Worm (Caenorhabditis elegans): ENCODE measurements around the gene Y51H4A.937.

Gene Y51H4A.937

DNA sequence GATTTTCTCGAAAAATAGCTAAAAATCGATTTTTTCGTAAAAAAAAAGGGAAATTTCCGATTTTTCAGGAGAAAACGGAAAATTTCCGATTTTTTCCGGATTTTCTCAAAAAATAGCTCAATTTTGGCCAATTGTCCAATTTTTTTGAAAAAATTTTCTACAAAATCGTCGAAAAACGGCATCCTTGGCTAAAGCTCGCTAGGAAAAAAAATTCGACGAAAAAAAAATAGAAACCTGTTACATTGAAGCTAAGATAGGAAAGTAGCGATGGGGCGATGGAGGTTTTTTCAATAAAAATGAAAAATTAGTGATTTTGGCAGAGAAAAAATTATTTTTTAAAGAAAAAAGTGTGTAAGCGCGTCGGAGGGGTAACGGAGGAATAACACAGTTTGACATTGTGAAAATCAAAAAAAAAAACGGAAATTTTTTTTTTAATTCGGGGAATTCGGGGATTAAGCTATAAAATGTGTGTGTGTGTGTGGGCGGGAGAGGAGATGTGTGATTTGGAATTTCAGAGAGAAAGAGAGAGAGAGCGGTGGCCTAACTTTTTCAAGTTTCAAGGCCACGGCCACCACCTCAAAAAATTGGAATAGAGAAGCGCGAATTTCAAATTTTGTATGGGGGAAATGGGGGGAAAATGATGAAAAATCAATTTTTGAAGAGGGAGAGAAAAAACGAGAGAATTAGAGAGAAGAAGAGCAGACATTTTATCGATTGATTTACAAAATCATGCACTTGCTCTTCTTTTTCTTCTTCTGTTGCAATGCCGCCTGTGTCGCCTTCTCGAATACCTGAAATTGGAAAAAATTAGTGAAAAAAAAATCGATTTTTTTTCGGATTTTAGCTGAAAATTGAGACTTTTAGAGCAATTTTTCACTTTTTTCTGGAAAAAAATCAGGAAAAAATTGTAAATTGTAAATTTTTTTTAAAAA, 44.9 kb upstream of the Y51H4A.937 start:
- TF ChIP-seq him-1 (tag; optimal IDR thresholded peaks at IDR 0.05) (no peak), tbp1 (GFP tag; optimal IDR thresholded peaks at IDR 0.05) (peak; percentile 3), ceh-40 (GFP tag; IDR thresholded peaks at IDR 0.05) (no peak), snpc-4 (GFP tag; optimal IDR thresholded peaks at IDR 0.05) (no peak), snpc-4 (tag; optimal IDR thresholded peaks at IDR 0.05) (peak in 1 of 4 experiments; percentile 73), madf-10 (tag; optimal IDR thresholded peaks at IDR 0.05) (no peak), Y56A3A.18 (GFP tag; IDR thresholded peaks at IDR 0.05) (0 out of 2 replicates have a peak, but pooled peaks have one; percentile 20), ekl-4 (GFP tag; IDR thresholded peaks at IDR 0.05) (no peak), attf-6 (GFP tag; IDR thresholded peaks at IDR 0.05) (peak; percentile 55; the same call in 1 of the 2 replicates)

DNA sequence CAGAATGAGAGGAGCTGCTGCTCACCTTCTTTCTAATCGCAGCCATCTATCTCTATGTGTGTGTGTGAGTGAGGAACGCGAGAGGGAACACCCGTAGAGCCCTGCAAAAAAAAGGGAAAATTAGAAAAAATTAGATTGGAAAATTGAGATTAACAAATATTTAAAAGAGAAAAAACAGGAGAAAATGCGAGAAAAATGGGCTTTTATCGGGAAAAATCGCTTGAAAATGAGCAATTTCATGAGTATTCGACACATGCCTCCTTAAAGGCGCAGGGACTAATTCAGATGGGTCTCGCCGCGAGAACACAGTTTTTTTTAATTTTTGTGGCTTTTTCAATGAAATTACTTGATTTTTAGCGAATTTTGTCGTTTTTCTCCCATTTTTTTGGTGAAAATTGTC, 39.6 kb upstream of the Y51H4A.937 start, which contains the start of gene rho-1:
TSS of gene rho-1 (minus strand) at position 101 of the 400 bp plus-strand sequence.
- TF ChIP-seq dpff-1 (tag; optimal IDR thresholded peaks at IDR 0.05) (no peak), nfya-1 (tag; optimal IDR thresholded peaks at IDR 0.05; ENCODE audit: borderline replicate concordance, insufficient read depth) (no peak), snpc-3.4 (tag; optimal IDR thresholded peaks at IDR 0.05) (no peak), aptf-3 (GFP tag; IDR thresholded peaks at IDR 0.05) (no peak), let-526 (GFP tag; IDR thresholded peaks at IDR 0.05) (no peak), F57A8.1 (GFP tag; optimal IDR thresholded peaks at IDR 0.05) (no peak), nhr-27 (tag; optimal IDR thresholded peaks at IDR 0.05) (no peak), mxl-1 (tag; optimal IDR thresholded peaks at IDR 0.05) (no peak), him-1 (tag; optimal IDR thresholded peaks at IDR 0.05) (no peak), Y67H2A.10 (GFP tag; conservative IDR thresholded peaks at IDR 0.05) (no peak), aptf-2 (GFP tag; conservative IDR thresholded peaks at IDR 0.05) (no peak), attf-6 (GFP tag; IDR thresholded peaks at IDR 0.05) (no peak), unc-62 (GFP tag; optimal IDR thresholded peaks at IDR 0.05) (no peak), gei-17 (GFP tag; optimal IDR thresholded peaks at IDR 0.05) (no peak), Y95B8A.8 (GFP tag; IDR thresholded peaks at IDR 0.05) (no peak)

DNA sequence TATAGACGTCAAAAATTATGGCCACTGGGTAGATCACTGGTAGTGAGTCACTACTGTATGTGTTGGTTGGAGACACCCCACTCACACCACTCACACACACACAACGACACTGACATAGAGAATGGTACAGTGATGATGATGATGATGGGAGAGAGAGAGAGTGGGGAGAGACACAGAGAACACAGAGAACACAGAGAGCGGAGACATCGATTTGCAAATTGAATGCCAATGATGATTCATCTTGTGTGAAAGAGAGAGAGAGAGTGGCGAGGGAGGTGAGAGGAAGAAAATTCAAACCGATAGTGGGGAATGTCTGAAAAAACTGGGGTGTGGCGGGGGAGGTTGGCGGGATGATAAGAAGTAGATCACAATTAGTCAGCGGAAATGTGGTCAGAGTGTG, 38.5 kb upstream of the Y51H4A.937 start:
- TF ChIP-seq attf-5 (GFP tag; optimal IDR thresholded peaks at IDR 0.05): peak; percentile 59
- TF ChIP-seq snpc-3.4 (tag; optimal IDR thresholded peaks at IDR 0.05): no peak
- TF ChIP-seq ama-1 (optimal IDR thresholded peaks at IDR 0.05): peak; percentile 15
- TF ChIP-seq ama-1 (GFP tag; optimal IDR thresholded peaks at IDR 0.05): no peak
- no peak for TF ChIP-seq snpc-4 (GFP tag; optimal IDR thresholded peaks at IDR 0.05)
- peak in 2 of 4 experiments; percentile 16 to 25 for TF ChIP-seq snpc-4 (tag; optimal IDR thresholded peaks at IDR 0.05)
- TF ChIP-seq ceh-27 (GFP tag; optimal IDR thresholded peaks at IDR 0.05): peak; percentile 67
- peak; percentile 44; the same call in 1 of the 2 replicates for TF ChIP-seq hmg-1.2 (GFP tag; IDR thresholded peaks at IDR 0.05)
- peak; percentile 72 for TF ChIP-seq nhr-80 (tag; optimal IDR thresholded peaks at IDR 0.05)
- no peak for TF ChIP-seq rpc-1 (optimal IDR thresholded peaks at IDR 0.05)
- no peak for TF ChIP-seq rpc-1 (tag; optimal IDR thresholded peaks at IDR 0.05)
- TF ChIP-seq F22D6.2 (tag; optimal IDR thresholded peaks at IDR 0.05): no peak
- peak; percentile 61 for TF ChIP-seq dox-1 (GFP tag; IDR thresholded peaks at IDR 0.05)
- TF ChIP-seq cebp-2 (GFP tag; IDR thresholded peaks at IDR 0.05): no peak
- peak; percentile 48; the same call in 1 of the 2 replicates for TF ChIP-seq zfh-2 (GFP tag; conservative IDR thresholded peaks at IDR 0.05)
- peak; percentile 37 for TF ChIP-seq unc-62 (GFP tag; optimal IDR thresholded peaks at IDR 0.05)
- TF ChIP-seq ztf-26 (tag; optimal IDR thresholded peaks at IDR 0.05): peak; percentile 69
- peak; percentile 27; the same call in 1 of the 2 replicates for TF ChIP-seq B0336.3 (GFP tag; IDR thresholded peaks at IDR 0.05)
- TF ChIP-seq Y53G8AR.9 (GFP tag; conservative IDR thresholded peaks at IDR 0.05): 0 out of 2 replicates have a peak, but pooled peaks have one; percentile 33
- TF ChIP-seq Y56A3A.18 (GFP tag; IDR thresholded peaks at IDR 0.05): 0 out of 2 replicates have a peak, but pooled peaks have one; percentile 48
- TF ChIP-seq Y67H2A.10 (GFP tag; conservative IDR thresholded peaks at IDR 0.05): no peak
- TF ChIP-seq ZK185.1 (tag; optimal IDR thresholded peaks at IDR 0.05; ENCODE audit: poor library complexity, severe bottlenecking): peak; percentile 39
- TF ChIP-seq let-607 (tag; optimal IDR thresholded peaks at IDR 0.05): peak in 1 of 2 experiments; percentile 24
- TF ChIP-seq cebp-1 (GFP tag; IDR thresholded peaks at IDR 0.05): no peak
- peak; percentile 53 for TF ChIP-seq cebp-1 (tag; optimal IDR thresholded peaks at IDR 0.05)
- peak in 1 of 3 experiments; percentile 49 for TF ChIP-seq lin-35 (GFP tag; optimal IDR thresholded peaks at IDR 0.05)
- peak; percentile 45 for TF ChIP-seq lin-40 (tag; optimal IDR thresholded peaks at IDR 0.05)

Measured in whole organism, young adult.